Worm (Caenorhabditis elegans) whole organism, late embryonic: ENCODE measurements around the gene clec-226.

ENCODE experiments used
- K09A11.1 ChIP-seq: sonication (generic microtip); optimal IDR thresholded peaks from 2 replicates; lab custom pipeline; 2017; ENCODE audit warnings: antibody characterized with exemption, mild to moderate bottlenecking, missing genetic modification characterization, missing compliant biosample characterization; ENCODE audit not compliant: insufficient read depth
- ama-1 ChIP-seq: fragments of 150-350 bp; optimal IDR thresholded peaks from 2 replicates; lab custom pipeline; 2014
- ceh-22 ChIP-seq: sonication (generic microtip); optimal IDR thresholded peaks from 2 replicates; lab custom pipeline; 2017; ENCODE audit warnings: missing biosample characterization, missing genetic modification characterization
- ceh-24 ChIP-seq: sonication (generic microtip); optimal IDR thresholded peaks from 2 replicates; lab custom pipeline; 2016; ENCODE audit warnings: mild to moderate bottlenecking, missing genetic modification characterization, missing compliant biosample characterization
- elt-2 ChIP-seq: sonication (generic microtip); optimal IDR thresholded peaks from 2 replicates; lab custom pipeline; 2016; ENCODE audit warnings: missing genetic modification reagents, missing genetic modification characterization, missing compliant biosample characterization
- ets-4 ChIP-seq: sonication (generic microtip); optimal IDR thresholded peaks from 2 replicates; lab custom pipeline; 2016; ENCODE audit warnings: missing genetic modification characterization, missing compliant biosample characterization
- fkh-10 ChIP-seq: fragments of 150-350 bp; optimal IDR thresholded peaks from 2 replicates; lab custom pipeline; 2014; ENCODE audit warnings: missing biosample characterization, missing genetic modification reagents, missing genetic modification characterization
- hlh-15 ChIP-seq: sonication (generic microtip); optimal IDR thresholded peaks from 2 replicates; lab custom pipeline; 2016; ENCODE audit warnings: missing genetic modification characterization, missing compliant biosample characterization
- hlh-6 ChIP-seq: sonication (generic microtip); optimal IDR thresholded peaks from 2 replicates; lab custom pipeline; 2016; ENCODE audit warnings: missing genotype, missing genetic modification characterization, missing compliant biosample characterization
- nhr-11 ChIP-seq: fragments of 150-350 bp; optimal IDR thresholded peaks from 2 replicates; lab custom pipeline; 2014; ENCODE audit warnings: missing biosample characterization, missing genetic modification characterization
- npax-4 ChIP-seq: sonication (generic microtip); optimal IDR thresholded peaks from 2 replicates; lab custom pipeline; 2016; ENCODE audit warnings: missing genetic modification characterization, missing compliant biosample characterization
- pha-4 ChIP-seq: fragments of 150-350 bp; optimal IDR thresholded peaks from 2 replicates; lab custom pipeline; 2018; ENCODE audit warnings: missing biosample characterization, missing genetic modification reagents, missing genetic modification characterization
- pqm-1 ChIP-seq: sonication (generic microtip); optimal IDR thresholded peaks from 2 replicates; lab custom pipeline; 2016; ENCODE audit warnings: missing genetic modification characterization, missing compliant biosample characterization
- tbx-2 ChIP-seq: sonication (generic microtip); optimal IDR thresholded peaks from 2 replicates; lab custom pipeline; 2016; ENCODE audit warnings: missing genetic modification characterization, missing compliant biosample characterization

DNA sequence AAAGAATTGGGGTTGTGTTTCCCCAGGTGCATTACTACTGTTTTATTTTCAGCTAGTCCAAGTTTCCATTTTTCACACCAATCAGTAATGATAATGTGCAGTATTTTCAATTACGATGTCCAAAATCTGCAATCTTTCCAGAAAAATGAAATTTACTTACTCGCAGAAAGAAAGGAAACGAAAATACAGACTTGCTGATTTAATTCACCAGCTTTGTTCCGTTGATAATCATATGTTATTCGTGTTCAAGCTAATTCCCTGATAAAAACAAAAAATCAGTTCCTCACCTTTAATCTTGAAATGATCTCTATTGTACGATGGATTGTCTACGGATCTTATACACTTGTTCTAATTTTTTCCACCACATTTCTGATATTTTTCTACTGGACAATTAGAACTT is 22.9 kb upstream of the clec-226 start, which contains the start of gene srxa-11:
- TF ChIP-seq nhr-11 (tag; lab: Kevin White, UChicago) (no peak), elt-2 (tag; lab: Kevin White, UChicago) (no peak), pha-4 (tag; lab: Kevin White, UChicago) (no peak), npax-4 (tag; lab: Kevin White, UChicago) (no peak), hlh-15 (tag; lab: Kevin White, UChicago) (no peak), ceh-24 (tag; lab: Kevin White, UChicago) (no peak), hlh-6 (tag; lab: Kevin White, UChicago) (no peak), fkh-10 (GFP tag; lab: Kevin White, UChicago) (no peak), pqm-1 (tag; lab: Kevin White, UChicago) (no peak), K09A11.1 (tag; lab: Kevin White, UChicago) (no peak), ama-1 (no peak), ets-4 (no peak), tbx-2 (tag; lab: Kevin White, UChicago) (no peak), ceh-22 (tag; lab: Kevin White, UChicago) (no peak)
